Worm (Caenorhabditis elegans) whole organism, L4 larva: ENCODE results near the gene ubh-3.

Experiments used
- nhr-76 ChIP-seq: fragments of 150-350 bp; optimal IDR thresholded peaks from 2 replicates; lab custom pipeline; 2014; ENCODE audit warnings: missing biosample characterization, missing genetic modification characterization
- snpc-4 ChIP-seq: fragments of 150-350 bp; optimal IDR thresholded peaks from 2 replicates; lab custom pipeline; 2014; ENCODE audit warnings: missing biosample characterization, missing genetic modification characterization
- unc-62 ChIP-seq, 3 experiments: fragments of 150-350 bp in 1 of 3; sonication (generic microtip); optimal IDR thresholded peaks in 2 of 3; peaks in 1 of 3; 1 replicate in 1 of 3; 2 replicates in 2 of 3; lab custom pipeline; 2014 to 2017; ENCODE audit warnings: missing biosample characterization in 3 of 3, missing genetic modification characterization in 3 of 3, missing genetic modification reagents in 3 of 3, missing genotype in 1 of 3

DNA sequence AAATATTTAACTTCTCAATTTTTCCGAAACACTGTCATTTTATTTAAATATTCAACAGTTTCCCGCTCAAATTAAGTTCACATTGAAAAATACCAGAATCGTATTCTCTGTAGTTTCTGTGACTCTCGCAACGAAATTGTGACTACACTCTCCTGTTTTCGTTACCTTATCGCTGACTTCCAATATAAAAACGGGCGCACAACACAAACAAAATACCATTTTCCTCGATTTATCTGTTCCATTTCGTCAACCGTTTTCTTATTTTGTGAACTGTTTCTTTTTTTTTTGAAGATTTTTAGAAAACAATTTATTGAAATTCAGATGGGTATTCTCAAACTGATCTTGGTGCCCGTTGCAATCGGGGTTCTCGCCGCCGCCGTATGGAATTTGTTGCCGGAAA, 9.7 kb downstream of the ubh-3 start, which contains the start of gene W01A11.1:
- TF ChIP-seq unc-62 (GFP tag; optimal IDR thresholded peaks at IDR 0.05 in 1 of 2; lab: Kevin White, UChicago) (no peak), unc-62 (tag; optimal IDR thresholded peaks at IDR 0.05; lab: Kevin White, UChicago) (no peak), snpc-4 (tag; lab: Kevin White, UChicago) (no peak), nhr-76 (tag; lab: Kevin White, UChicago) (no peak)
